Worm (Caenorhabditis elegans) whole organism, L3 larva: Measurements from ENCODE around the gene tofu-7.

ENCODE experiments used
- ZK546.5 ChIP-seq: sonication (generic microtip); optimal IDR thresholded peaks from 2 replicates; lab custom pipeline; 2017; ENCODE audit warnings: missing biosample characterization, missing genetic modification characterization
- aly-2 ChIP-seq: fragments of 150-350 bp; optimal IDR thresholded peaks from 2 replicates; lab custom pipeline; 2014; ENCODE audit warnings: missing biosample characterization, missing genetic modification characterization
- ama-1 ChIP-seq: fragments of 150-350 bp; optimal IDR thresholded peaks from 2 replicates; lab custom pipeline; 2018
- ceh-28 ChIP-seq: fragments of 150-350 bp; optimal IDR thresholded peaks from 2 replicates; lab custom pipeline; 2014; ENCODE audit warnings: missing biosample characterization, missing genetic modification reagents, missing genetic modification characterization
- daf-12 ChIP-seq: fragments of 150-350 bp; optimal IDR thresholded peaks from 2 replicates; lab custom pipeline; 2014; ENCODE audit warnings: missing biosample characterization, missing genetic modification reagents, missing genetic modification characterization
- egl-5 ChIP-seq: fragments of 150-350 bp; optimal IDR thresholded peaks from 2 replicates; lab custom pipeline; 2017; ENCODE audit warnings: missing biosample characterization, missing genetic modification reagents, missing genetic modification characterization, inconsistent platforms
- elt-1 ChIP-seq: fragments of 150-350 bp; optimal IDR thresholded peaks from 2 replicates; lab custom pipeline; 2014; ENCODE audit warnings: missing biosample characterization, missing genetic modification characterization
- elt-2 ChIP-seq: sonication (generic microtip); optimal IDR thresholded peaks from 2 replicates; lab custom pipeline; 2016; ENCODE audit warnings: missing genetic modification reagents, mild to moderate bottlenecking, missing genetic modification characterization, missing compliant biosample characterization
- eor-1 ChIP-seq, 2 experiments: fragments of 150-350 bp; optimal IDR thresholded peaks; 2 replicates each; lab custom pipeline; 2014 to 2018; ENCODE audit warnings: missing biosample characterization in 2 of 2, missing genetic modification characterization in 2 of 2
- fkh-2 ChIP-seq: fragments of 150-350 bp; optimal IDR thresholded peaks from 2 replicates; lab custom pipeline; 2014; ENCODE audit warnings: missing biosample characterization, missing genetic modification reagents, missing genetic modification characterization
- fos-1 ChIP-seq: fragments of 150-350 bp; optimal IDR thresholded peaks from 2 replicates; lab custom pipeline; 2014; ENCODE audit warnings: missing biosample characterization, missing genetic modification characterization
- hmg-11 ChIP-seq: sonication (generic microtip); optimal IDR thresholded peaks from 2 replicates; lab custom pipeline; 2016; ENCODE audit warnings: missing genetic modification characterization, missing compliant biosample characterization
- lsy-12 ChIP-seq: sonication (generic microtip); optimal IDR thresholded peaks from 2 replicates; lab custom pipeline; 2016; ENCODE audit warnings: mild to moderate bottlenecking, missing genetic modification characterization, missing compliant biosample characterization
- mdl-1 ChIP-seq: fragments of 150-350 bp; optimal IDR thresholded peaks from 2 replicates; lab custom pipeline; 2014; ENCODE audit warnings: missing biosample characterization, missing genetic modification characterization
- nfya-1 ChIP-seq: sonication (generic microtip); optimal IDR thresholded peaks from 2 replicates; lab custom pipeline; 2017; ENCODE audit warnings: missing genetic modification characterization, mild to moderate bottlenecking, missing compliant biosample characterization, antibody characterized with exemption, moderate library complexity; ENCODE audit not compliant: insufficient read depth
- nhr-11 ChIP-seq: fragments of 150-350 bp; optimal IDR thresholded peaks from 2 replicates; lab custom pipeline; 2014; ENCODE audit warnings: missing biosample characterization, missing genetic modification characterization
- nhr-12 ChIP-seq: fragments of 150-350 bp; optimal IDR thresholded peaks from 2 replicates; lab custom pipeline; 2014; ENCODE audit warnings: missing biosample characterization, missing genetic modification characterization
- nhr-25 ChIP-seq: sonication (generic microtip); optimal IDR thresholded peaks from 2 replicates; lab custom pipeline; 2017; ENCODE audit warnings: missing biosample characterization, missing genetic modification characterization
- nhr-28 ChIP-seq: fragments of 150-350 bp; optimal IDR thresholded peaks from 2 replicates; lab custom pipeline; 2014; ENCODE audit warnings: missing biosample characterization, missing genetic modification characterization
- nhr-43 ChIP-seq: sonication (generic microtip); optimal IDR thresholded peaks from 2 replicates; lab custom pipeline; 2016; ENCODE audit warnings: mild to moderate bottlenecking, missing genetic modification characterization, missing compliant biosample characterization; ENCODE audit not compliant: poor library complexity, severe bottlenecking
- nhr-77 ChIP-seq: fragments of 150-350 bp; optimal IDR thresholded peaks from 2 replicates; lab custom pipeline; 2014; ENCODE audit warnings: missing biosample characterization, missing genetic modification characterization
- pha-4 ChIP-seq: fragments of 150-350 bp; optimal IDR thresholded peaks from 2 replicates; lab custom pipeline; 2014; ENCODE audit warnings: missing biosample characterization, missing genetic modification reagents, missing genetic modification characterization
- pqm-1 ChIP-seq: fragments of 150-350 bp; optimal IDR thresholded peaks from 2 replicates; lab custom pipeline; 2017; ENCODE audit warnings: missing biosample characterization, missing genetic modification characterization, inconsistent platforms
- sea-2 ChIP-seq: fragments of 150-350 bp; sonication (generic microtip); optimal IDR thresholded peaks from 4 replicates; lab custom pipeline; 2014; ENCODE audit warnings: missing biosample characterization, missing genetic modification reagents, missing genetic modification characterization
- skn-1 ChIP-seq: fragments of 150-350 bp; optimal IDR thresholded peaks from 2 replicates; lab custom pipeline; 2014; ENCODE audit warnings: missing biosample characterization, missing genetic modification characterization
- snpc-4 ChIP-seq: fragments of 150-350 bp; optimal IDR thresholded peaks from 2 replicates; lab custom pipeline; 2014; ENCODE audit warnings: missing biosample characterization, missing genetic modification characterization
- tbx-2 ChIP-seq: sonication (generic microtip); optimal IDR thresholded peaks from 2 replicates; lab custom pipeline; 2016; ENCODE audit warnings: mild to moderate bottlenecking, missing genetic modification characterization, missing compliant biosample characterization
- unc-62 ChIP-seq: fragments of 150-350 bp; sonication (generic microtip); optimal IDR thresholded peaks from 4 replicates; lab custom pipeline; 2014; ENCODE audit warnings: missing biosample characterization, missing genetic modification reagents, missing genetic modification characterization
- zag-1 ChIP-seq: fragments of 150-350 bp; optimal IDR thresholded peaks from 2 replicates; lab custom pipeline; 2014; ENCODE audit warnings: missing biosample characterization, missing genetic modification characterization
- ztf-4 ChIP-seq: fragments of 150-350 bp; optimal IDR thresholded peaks from 2 replicates; lab custom pipeline; 2014; ENCODE audit warnings: missing biosample characterization, missing genetic modification characterization

The tofu-7 gene

ce11 chrIII:7114952-7115488, 30.2 kb upstream of the tofu-7 start, which contains the start of gene nhr-10:
TSS of gene nhr-10 (minus strand) at chrIII:7115438.
- TF ChIP-seq nhr-11 (tag; lab: Kevin White, UChicago): peak; percentile 77
- no peak for TF ChIP-seq ceh-28 (tag; lab: Kevin White, UChicago)

- TF ChIP-seq nfya-1 (tag; lab: Kevin White, UChicago) (no peak), egl-5 (tag; lab: Kevin White, UChicago) (no peak), nhr-77 (tag; lab: Kevin White, UChicago) (no peak), mdl-1 (tag; lab: Kevin White, UChicago) (no peak), nhr-11 (tag; lab: Kevin White, UChicago) (no peak), fkh-2 (tag; lab: Kevin White, UChicago) (no peak), daf-12 (tag; lab: Kevin White, UChicago) (no peak), pha-4 (no peak), tbx-2 (tag; lab: Kevin White, UChicago) (no peak), elt-2 (tag; lab: Kevin White, UChicago) (no peak), eor-1 (tag; optimal IDR thresholded peaks at IDR 0.05; lab: Kevin White, UChicago) (no peak)
Measured at ce11 chrIII:7112285-7112684, 27.5 kb upstream of the tofu-7 start.

ce11 chrIII:7111793-7112192, 27.0 kb upstream of the tofu-7 start, which contains the start of gene B0280.7:
TSS of gene B0280.7 (minus strand) at chrIII:7111893.
- TF ChIP-seq pha-4 (no peak), pqm-1 (no peak), mdl-1 (tag; lab: Kevin White, UChicago) (no peak), egl-5 (tag; lab: Kevin White, UChicago) (no peak), ZK546.5 (no peak), nhr-12 (tag; lab: Kevin White, UChicago) (no peak), nhr-77 (tag; lab: Kevin White, UChicago) (no peak), ztf-4 (tag; lab: Kevin White, UChicago) (no peak), sea-2 (GFP tag; lab: Kevin White, UChicago) (no peak), fkh-2 (tag; lab: Kevin White, UChicago) (no peak), nhr-11 (tag; lab: Kevin White, UChicago) (no peak), daf-12 (tag; lab: Kevin White, UChicago) (no peak), elt-1 (tag; lab: Kevin White, UChicago) (no peak), skn-1 (tag; lab: Kevin White, UChicago) (no peak), aly-2 (tag; lab: Kevin White, UChicago) (no peak), nhr-43 (no peak), hmg-11 (tag; lab: Kevin White, UChicago) (no peak), nhr-28 (tag; lab: Kevin White, UChicago) (no peak), lsy-12 (tag; lab: Kevin White, UChicago) (no peak)

- TF ChIP-seq nhr-25 (tag; lab: Kevin White, UChicago) (no peak), mdl-1 (tag; lab: Kevin White, UChicago) (no peak), ama-1 (lab: Kevin White, UChicago) (no peak), snpc-4 (tag; lab: Kevin White, UChicago) (no peak), pqm-1 (peak; percentile 59), fos-1 (tag; lab: Kevin White, UChicago) (no peak), pha-4 (peak; percentile 17), tbx-2 (tag; lab: Kevin White, UChicago) (no peak), ZK546.5 (no peak), elt-2 (tag; lab: Kevin White, UChicago) (peak; percentile 77), zag-1 (tag; lab: Kevin White, UChicago) (no peak), ztf-4 (tag; lab: Kevin White, UChicago) (no peak)
Measured at ce11 chrIII:7107965-7108364, 23.1 kb upstream of the tofu-7 start, which contains the start of gene odd-1. TSS of gene odd-1 (plus strand) at chrIII:7108313.

ce11 chrIII:7106854-7107253, 22.0 kb upstream of the tofu-7 start:
- TF ChIP-seq daf-12 (tag; lab: Kevin White, UChicago): no peak
- no peak for TF ChIP-seq unc-62 (GFP tag; lab: Kevin White, UChicago)
- TF ChIP-seq pqm-1: peak; percentile 55
- TF ChIP-seq elt-2 (tag; lab: Kevin White, UChicago): peak; percentile 72
